Worm (Caenorhabditis elegans) whole organism, L4 larva: ENCODE results near the gene srv-12.

Experiments used
- hlh-11 ChIP-seq: fragments of 200-800 bp; sonication (Bioruptor generic); optimal IDR thresholded peaks from 2 replicates; lab custom pipeline; 2018; ENCODE audit warnings: mild to moderate bottlenecking, missing genetic modification characterization, missing compliant biosample characterization
- rbr-2 ChIP-seq: sonication (generic microtip); optimal IDR thresholded peaks from 2 replicates; lab custom pipeline; 2016; ENCODE audit warnings: missing genotype, missing genetic modification characterization, missing compliant biosample characterization
- ztf-7 ChIP-seq: fragments of 150-350 bp; optimal IDR thresholded peaks from 2 replicates; lab custom pipeline; 2014; ENCODE audit warnings: missing biosample characterization, missing genetic modification characterization

DNA sequence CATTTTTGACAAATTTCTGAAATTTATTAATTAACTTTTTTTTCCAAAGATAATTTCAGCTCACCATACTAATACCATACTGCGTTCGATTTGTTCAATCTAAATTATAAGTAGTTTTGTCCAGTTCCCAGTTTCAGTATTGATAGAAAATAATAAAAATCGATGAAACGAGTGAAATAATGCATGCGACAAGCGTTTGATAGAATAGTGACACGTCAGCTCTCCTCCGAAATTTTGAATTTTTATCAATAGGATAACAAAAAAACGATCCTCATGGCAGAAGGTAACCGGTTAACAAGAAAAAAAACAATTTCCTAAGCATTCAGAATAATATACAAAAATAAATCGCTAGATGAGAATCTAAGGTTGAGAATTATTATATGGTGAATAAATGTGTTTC is 51.7 kb downstream of the srv-12 start, which contains the start of gene C47E12.3:
- no peak for TF ChIP-seq rbr-2 (tag; lab: Kevin White, UChicago)
- TF ChIP-seq hlh-11 (tag; lab: Kevin White, UChicago), result no peak
- TF ChIP-seq ztf-7 (tag; lab: Kevin White, UChicago), result no peak
